Fruit fly (Drosophila melanogaster) whole organism, adult: ENCODE results near the gene Hsp60C.

Experiments
- CG5204 ChIP-seq: fragments of 200-800 bp; sonication (Bioruptor generic); optimal IDR thresholded peaks from 2 replicates; lab custom pipeline; 2016; ENCODE audit warnings: missing biosample characterization, missing genetic modification characterization
- bab1 ChIP-seq: fragments of 200-800 bp; sonication (Bioruptor generic); optimal IDR thresholded peaks from 3 replicates; lab custom pipeline; 2019; ENCODE audit warnings: missing biosample characterization, mild to moderate bottlenecking, missing genetic modification characterization, moderate library complexity

- TF ChIP-seq bab1 (GFP tag; lab: Kevin White, UChicago) (no peak), CG5204 (GFP tag; lab: Kevin White, UChicago) (no peak)
Measured at dm6 chr2L:5706074-5706473, 43.4 kb downstream of the Hsp60C start, which contains the start of gene CG7236.
